Worm (Caenorhabditis elegans) whole organism, L1 larva: Measurements from ENCODE around the gene ergi-1.

ENCODE experiments used
- C04F5.9 ChIP-seq: sonication (generic microtip); optimal IDR thresholded peaks from 2 replicates; lab custom pipeline; 2016; ENCODE audit warnings: missing genetic modification characterization, missing compliant biosample characterization
- C34B4.2 ChIP-seq: sonication (generic microtip); optimal IDR thresholded peaks from 2 replicates; lab custom pipeline; 2017; ENCODE audit warnings: mild to moderate bottlenecking, missing genetic modification characterization, missing compliant biosample characterization
- Y116A8C.19 ChIP-seq: sonication (generic microtip); optimal IDR thresholded peaks from 2 replicates; lab custom pipeline; 2016; ENCODE audit warnings: missing compliant biosample characterization, missing genetic modification characterization, borderline replicate concordance
- alr-1 ChIP-seq: fragments of 200-800 bp; sonication (Bioruptor generic); optimal IDR thresholded peaks from 2 replicates; lab custom pipeline; 2018; ENCODE audit warnings: borderline replicate concordance, mild to moderate bottlenecking, missing genetic modification characterization, missing compliant biosample characterization
- ama-1 ChIP-seq: fragments of 150-350 bp; optimal IDR thresholded peaks from 2 replicates; lab custom pipeline; 2014
- ceh-8 ChIP-seq: fragments of 200-800 bp; sonication (Bioruptor generic); optimal IDR thresholded peaks from 2 replicates; lab custom pipeline; 2018; ENCODE audit warnings: mild to moderate bottlenecking, missing genetic modification characterization, moderate library complexity, missing compliant biosample characterization
- ceh-88 ChIP-seq: fragments of 200-800 bp; sonication (Bioruptor generic); IDR thresholded peaks from 2 replicates; pipeline ENCODE4 v1.3.6; 2022; ENCODE audit warnings: missing genetic modification characterization, missing compliant biosample characterization
- ceh-90 ChIP-seq: sonication (generic microtip); optimal IDR thresholded peaks from 2 replicates; lab custom pipeline; 2016; ENCODE audit warnings: missing genetic modification characterization, missing compliant biosample characterization
- dpl-1 ChIP-seq, 3 experiments: fragments of 150-350 bp in 2 of 3; sonication (generic microtip) in 1 of 3; optimal IDR thresholded peaks; 2 replicates each; lab custom pipeline; 2014 to 2017; ENCODE audit warnings: missing biosample characterization in 3 of 3, missing genetic modification characterization in 3 of 3, missing genetic modification reagents in 3 of 3
- dsc-1 ChIP-seq: sonication (generic microtip); optimal IDR thresholded peaks from 2 replicates; lab custom pipeline; 2016; ENCODE audit warnings: mild to moderate bottlenecking, missing genetic modification characterization, missing compliant biosample characterization
- efl-1 ChIP-seq, 4 experiments: fragments of 150-350 bp; optimal IDR thresholded peaks in 3 of 4; peaks in 1 of 4; 1 replicate in 1 of 4; 2 replicates in 3 of 4; lab custom pipeline; 2014; ENCODE audit warnings: missing biosample characterization in 2 of 4, missing genetic modification characterization in 2 of 4, missing genetic modification reagents in 2 of 4
- efl-3 ChIP-seq: fragments of 200-800 bp; sonication (Bioruptor generic); optimal IDR thresholded peaks from 2 replicates; lab custom pipeline; 2018; ENCODE audit warnings: mild to moderate bottlenecking, missing genetic modification characterization, missing compliant biosample characterization
- egl-13 ChIP-seq: sonication (generic microtip); optimal IDR thresholded peaks from 2 replicates; lab custom pipeline; 2016; ENCODE audit warnings: missing genotype, missing genetic modification reagents, missing genetic modification characterization, missing compliant biosample characterization
- fkh-10 ChIP-seq: sonication (generic microtip); optimal IDR thresholded peaks from 2 replicates; lab custom pipeline; 2017; ENCODE audit warnings: missing biosample characterization, missing genetic modification reagents, missing genetic modification characterization
- fkh-4 ChIP-seq: sonication (generic microtip); optimal IDR thresholded peaks from 2 replicates; lab custom pipeline; 2016; ENCODE audit warnings: missing compliant biosample characterization, missing genetic modification characterization, borderline replicate concordance
- fos-1 ChIP-seq: fragments of 150-350 bp; optimal IDR thresholded peaks from 2 replicates; lab custom pipeline; 2014; ENCODE audit warnings: missing biosample characterization, missing genetic modification characterization
- hlh-17 ChIP-seq: fragments of 200-800 bp; sonication (Bioruptor generic); optimal IDR thresholded peaks from 2 replicates; lab custom pipeline; 2018; ENCODE audit warnings: missing genetic modification characterization, mild to moderate bottlenecking, missing compliant biosample characterization, moderate library complexity, borderline replicate concordance
- irx-1 ChIP-seq: sonication (generic microtip); optimal IDR thresholded peaks from 2 replicates; lab custom pipeline; 2016; ENCODE audit warnings: missing genetic modification characterization, missing compliant biosample characterization
- isw-1 ChIP-seq: fragments of 200-800 bp; sonication (Bioruptor generic); IDR thresholded peaks from 2 replicates; pipeline ENCODE4 v1.3.6; 2022; ENCODE audit warnings: missing genetic modification characterization, missing compliant biosample characterization
- lin-13 ChIP-seq: fragments of 150-350 bp; optimal IDR thresholded peaks from 2 replicates; lab custom pipeline; 2014; ENCODE audit warnings: missing biosample characterization, missing genetic modification reagents, missing genetic modification characterization
- lin-14 ChIP-seq: fragments of 200-800 bp; sonication (Bioruptor generic); optimal IDR thresholded peaks from 2 replicates; lab custom pipeline; 2018; ENCODE audit warnings: mild to moderate bottlenecking, missing genetic modification characterization, moderate library complexity, missing compliant biosample characterization
- lin-35 ChIP-seq, 2 experiments: fragments of 150-350 bp; optimal IDR thresholded peaks; 2 replicates each; lab custom pipeline; 2014; ENCODE audit warnings: missing biosample characterization in 2 of 2, missing genetic modification characterization in 2 of 2, missing genetic modification reagents in 2 of 2
- lin-39 ChIP-seq: fragments of 150-350 bp; optimal IDR thresholded peaks from 2 replicates; lab custom pipeline; 2014; ENCODE audit warnings: missing biosample characterization, missing genetic modification reagents, missing genetic modification characterization
- lsy-2 ChIP-seq, 2 experiments: fragments of 150-350 bp; optimal IDR thresholded peaks; 2 replicates each; lab custom pipeline; 2014; ENCODE audit warnings: missing biosample characterization in 2 of 2, missing genetic modification characterization in 2 of 2
- mab-9 ChIP-seq: fragments of 200-800 bp; sonication (Bioruptor generic); IDR thresholded peaks from 2 replicates; pipeline ENCODE4 v1.3.6; 2022; ENCODE audit warnings: missing genetic modification reagents, missing genetic modification characterization, missing compliant biosample characterization
- mdl-1 ChIP-seq, 2 experiments: fragments of 150-350 bp; optimal IDR thresholded peaks; 2 replicates each; lab custom pipeline; 2014 to 2017; ENCODE audit warnings: missing biosample characterization in 2 of 2, missing genetic modification characterization in 2 of 2, inconsistent platforms in 1 of 2
- mef-2 ChIP-seq: fragments of 150-350 bp; optimal IDR thresholded peaks from 2 replicates; lab custom pipeline; 2014; ENCODE audit warnings: missing biosample characterization, missing genetic modification characterization
- mep-1 ChIP-seq: fragments of 150-350 bp; optimal IDR thresholded peaks from 2 replicates; lab custom pipeline; 2014; ENCODE audit warnings: missing biosample characterization, missing genetic modification characterization
- nhr-12 ChIP-seq: sonication (generic microtip); optimal IDR thresholded peaks from 2 replicates; lab custom pipeline; 2017; ENCODE audit warnings: missing biosample characterization, missing genetic modification characterization
- nhr-20 ChIP-seq: sonication (generic microtip); optimal IDR thresholded peaks from 2 replicates; lab custom pipeline; 2016; ENCODE audit warnings: mild to moderate bottlenecking, missing genetic modification characterization, missing compliant biosample characterization
- nhr-28 ChIP-seq: fragments of 150-350 bp; optimal IDR thresholded peaks from 2 replicates; lab custom pipeline; 2014; ENCODE audit warnings: missing biosample characterization, missing genetic modification characterization
- nhr-47 ChIP-seq: sonication (generic microtip); optimal IDR thresholded peaks from 2 replicates; lab custom pipeline; 2016; ENCODE audit warnings: mild to moderate bottlenecking, missing genetic modification characterization, moderate library complexity, missing compliant biosample characterization
- nhr-71 ChIP-seq: sonication (generic microtip); optimal IDR thresholded peaks from 2 replicates; lab custom pipeline; 2016; ENCODE audit warnings: mild to moderate bottlenecking, missing genetic modification characterization, moderate library complexity, missing compliant biosample characterization
- nhr-76 ChIP-seq: sonication (generic microtip); optimal IDR thresholded peaks from 2 replicates; lab custom pipeline; 2017; ENCODE audit warnings: missing biosample characterization, missing genetic modification characterization
- nhr-84 ChIP-seq: sonication (generic microtip); optimal IDR thresholded peaks from 2 replicates; lab custom pipeline; 2017; ENCODE audit warnings: missing biosample characterization, missing genetic modification characterization
- pag-3 ChIP-seq: sonication (generic microtip); optimal IDR thresholded peaks from 2 replicates; lab custom pipeline; 2017; ENCODE audit warnings: missing genetic modification characterization, mild to moderate bottlenecking, missing compliant biosample characterization, antibody characterized with exemption, borderline replicate concordance; ENCODE audit not compliant: insufficient read depth
- pax-3 ChIP-seq: fragments of 200-800 bp; sonication (Bioruptor generic); optimal IDR thresholded peaks from 2 replicates; lab custom pipeline; 2018; ENCODE audit warnings: mild to moderate bottlenecking, missing genetic modification characterization, moderate library complexity, missing compliant biosample characterization
- pqm-1 ChIP-seq: sonication (generic microtip); optimal IDR thresholded peaks from 3 replicates; lab custom pipeline; 2017; ENCODE audit warnings: missing biosample characterization, missing genetic modification characterization
- rnt-1 ChIP-seq: sonication (generic microtip); optimal IDR thresholded peaks from 2 replicates; lab custom pipeline; 2016; ENCODE audit warnings: mild to moderate bottlenecking, missing genetic modification characterization, moderate library complexity, missing compliant biosample characterization
- skn-1 ChIP-seq: fragments of 150-350 bp; optimal IDR thresholded peaks from 2 replicates; lab custom pipeline; 2014; ENCODE audit warnings: missing biosample characterization, missing genetic modification characterization
- sox-4 ChIP-seq: sonication (generic microtip); optimal IDR thresholded peaks from 2 replicates; lab custom pipeline; 2016; ENCODE audit warnings: missing genetic modification characterization, missing compliant biosample characterization
- tbx-2 ChIP-seq: sonication (generic microtip); optimal IDR thresholded peaks from 2 replicates; lab custom pipeline; 2016; ENCODE audit warnings: missing genetic modification characterization, missing compliant biosample characterization
- tlp-1 ChIP-seq: fragments of 150-350 bp; optimal IDR thresholded peaks from 2 replicates; lab custom pipeline; 2014; ENCODE audit warnings: missing biosample characterization, missing genetic modification characterization
- unc-30 ChIP-seq: sonication (generic microtip); optimal IDR thresholded peaks from 2 replicates; lab custom pipeline; 2017; ENCODE audit warnings: missing biosample characterization, missing genetic modification characterization
- unc-62 ChIP-seq: fragments of 150-350 bp; optimal IDR thresholded peaks from 2 replicates; lab custom pipeline; 2014; ENCODE audit warnings: missing biosample characterization, missing genetic modification reagents, missing genetic modification characterization
- unc-86 ChIP-seq: sonication (generic microtip); optimal IDR thresholded peaks from 2 replicates; lab custom pipeline; 2016; ENCODE audit warnings: missing genetic modification characterization, missing compliant biosample characterization
- vab-15 ChIP-seq: sonication (generic microtip); optimal IDR thresholded peaks from 2 replicates; lab custom pipeline; 2017; ENCODE audit warnings: missing genotype, mild to moderate bottlenecking, missing genetic modification characterization, missing compliant biosample characterization
- zag-1 ChIP-seq: fragments of 150-350 bp; optimal IDR thresholded peaks from 2 replicates; lab custom pipeline; 2014; ENCODE audit warnings: missing biosample characterization, missing genetic modification characterization
- zip-4 ChIP-seq: fragments of 200-800 bp; sonication (Bioruptor generic); optimal IDR thresholded peaks from 2 replicates; lab custom pipeline; 2018; ENCODE audit warnings: mild to moderate bottlenecking, missing genetic modification characterization, moderate library complexity, missing compliant biosample characterization
- ztf-11 ChIP-seq, 2 experiments: sonication (generic microtip); optimal IDR thresholded peaks; 2 replicates each; lab custom pipeline; 2016 to 2017; ENCODE audit warnings: missing genetic modification characterization in 2 of 2, missing biosample characterization in 1 of 2, missing compliant biosample characterization in 1 of 2
- ztf-4 ChIP-seq: fragments of 150-350 bp; optimal IDR thresholded peaks from 2 replicates; lab custom pipeline; 2014; ENCODE audit warnings: missing biosample characterization, missing genetic modification characterization

The ergi-1 gene

DNA sequence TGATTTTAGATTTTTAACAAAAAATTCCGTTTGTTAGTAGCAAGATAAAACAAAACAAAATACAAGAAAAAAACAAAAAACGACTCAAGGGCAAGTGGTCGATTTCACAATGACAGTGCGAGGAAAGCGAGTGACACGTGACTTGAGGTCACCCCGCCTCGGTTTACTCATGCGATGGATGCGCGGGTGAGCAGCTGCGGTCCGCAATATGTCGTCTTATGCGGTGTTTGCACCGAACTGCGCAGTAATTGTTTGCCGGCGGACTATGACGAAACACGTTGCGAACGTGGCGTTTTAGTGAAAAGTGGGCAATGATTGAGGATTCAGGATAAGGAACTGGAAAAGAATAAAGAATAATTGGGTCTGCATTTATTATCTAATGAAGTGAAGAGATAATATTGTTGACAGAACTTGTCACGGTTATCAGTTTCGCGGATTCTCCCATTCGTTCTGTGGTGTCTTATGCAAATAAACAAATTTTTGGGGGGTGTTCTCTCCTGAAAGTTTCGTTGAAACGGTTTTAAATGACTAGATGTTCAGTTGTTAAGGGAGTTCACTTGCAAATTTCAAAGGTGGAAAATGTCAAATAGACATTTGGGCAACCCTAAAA, 36.4 kb upstream of the ergi-1 start (continued):
- TF ChIP-seq zag-1 (tag; lab: Kevin White, UChicago) = no peak
- peak; percentile 58 to 70 for TF ChIP-seq efl-1 (optimal IDR thresholded peaks at IDR 0.05; lab: Kevin White, UChicago)
- TF ChIP-seq efl-1 (GFP tag; optimal IDR thresholded peaks at IDR 0.05 in 1 of 2; lab: Kevin White, UChicago) = peak; percentile 65 to 93
- peak; percentile 86 for TF ChIP-seq nhr-47
- no peak for TF ChIP-seq nhr-12 (tag; lab: Kevin White, UChicago)
- peak; percentile 39; the same call in 1 of the 2 replicates for TF ChIP-seq ceh-88 (GFP tag; lab: Robert Waterston, UW)
- TF ChIP-seq pax-3 (tag; lab: Kevin White, UChicago) = peak; percentile 43
- no peak for TF ChIP-seq lin-39 (tag; lab: Kevin White, UChicago)
- peak in 1 of 2 experiments; percentile 49 for TF ChIP-seq ztf-11 (tag; optimal IDR thresholded peaks at IDR 0.05; lab: Kevin White, UChicago)
- peak; percentile 74 for TF ChIP-seq unc-86 (tag; lab: Kevin White, UChicago)
- no peak for TF ChIP-seq pag-3 (tag; lab: Kevin White, UChicago)
- peak; percentile 94 for TF ChIP-seq nhr-71
- peak; percentile 10 for TF ChIP-seq mef-2 (tag; lab: Kevin White, UChicago)
- TF ChIP-seq alr-1 (tag; lab: Kevin White, UChicago) = no peak
- no peak for TF ChIP-seq efl-3 (GFP tag; lab: Kevin White, UChicago)
- peak; percentile 97 for TF ChIP-seq skn-1 (tag; lab: Kevin White, UChicago)
- TF ChIP-seq pqm-1 (tag; lab: Kevin White, UChicago) = no peak
- no peak for TF ChIP-seq Y116A8C.19 (tag; lab: Kevin White, UChicago)
- TF ChIP-seq rnt-1 = peak; percentile 93
- peak; percentile 7 to 94 for TF ChIP-seq mdl-1 (tag; optimal IDR thresholded peaks at IDR 0.05; lab: Kevin White, UChicago)
- peak; percentile 63 for TF ChIP-seq egl-13 (tag; lab: Kevin White, UChicago)
- TF ChIP-seq dsc-1 (tag; lab: Kevin White, UChicago) = peak; percentile 45
- TF ChIP-seq nhr-76 (tag; lab: Kevin White, UChicago) = no peak
- peak; percentile 96 for TF ChIP-seq lin-14 (GFP tag; lab: Kevin White, UChicago)
- TF ChIP-seq C04F5.9 (tag; lab: Kevin White, UChicago) = peak; percentile 38
- TF ChIP-seq nhr-28 = no peak
- no peak for TF ChIP-seq unc-62 (GFP tag; lab: Kevin White, UChicago)
- TF ChIP-seq nhr-20 (tag; lab: Kevin White, UChicago) = peak; percentile 91
- TF ChIP-seq lsy-2 (tag; optimal IDR thresholded peaks at IDR 0.05; lab: Kevin White, UChicago) = no peak
- no peak for TF ChIP-seq fkh-4
- peak; percentile 91 for TF ChIP-seq mep-1 (tag; lab: Kevin White, UChicago)
- no peak for TF ChIP-seq unc-30 (tag; lab: Kevin White, UChicago)
- peak; percentile 81 for TF ChIP-seq tbx-2
- no peak for TF ChIP-seq tlp-1 (tag; lab: Kevin White, UChicago)
- TF ChIP-seq mab-9 (GFP tag; lab: Robert Waterston, UW) = 0 out of 2 replicates have a peak, but pooled peaks have one; percentile 34
- TF ChIP-seq sox-4 (tag; lab: Kevin White, UChicago) = peak; percentile 2
- TF ChIP-seq lin-35 (GFP tag; optimal IDR thresholded peaks at IDR 0.05; lab: Kevin White, UChicago) = peak; percentile 67 to 80
- TF ChIP-seq fkh-10 = no peak
- TF ChIP-seq lin-13 (GFP tag; lab: Kevin White, UChicago) = peak; percentile 82
- no peak for TF ChIP-seq ama-1 (lab: Kevin White, UChicago)
- no peak for TF ChIP-seq nhr-84
- peak; percentile 67 for TF ChIP-seq isw-1 (GFP tag; lab: Robert Waterston, UW)
- TF ChIP-seq fos-1 = peak; percentile 33
- peak; percentile 70 for TF ChIP-seq irx-1
- peak; percentile 88 for TF ChIP-seq zip-4 (GFP tag; lab: Kevin White, UChicago)
- no peak for TF ChIP-seq C34B4.2 (tag; lab: Kevin White, UChicago)
- peak; percentile 64 to 65 (median 64) for TF ChIP-seq dpl-1 (GFP tag; optimal IDR thresholded peaks at IDR 0.05; lab: Kevin White, UChicago)
- peak; percentile 42 for TF ChIP-seq vab-15
- no peak for TF ChIP-seq ztf-4
- TF ChIP-seq hlh-17 (GFP tag; lab: Kevin White, UChicago) = no peak
- TF ChIP-seq ceh-8 (GFP tag; lab: Kevin White, UChicago) = peak; percentile 47
- TF ChIP-seq ceh-90 = no peak
